Fruit fly (Drosophila melanogaster) whole organism, pupa: ENCODE measurements around the gene CG31278.

Experiments used
- CG15710 ChIP-seq: fragments of 200-800 bp; sonication (Bioruptor generic); optimal IDR thresholded peaks from 2 replicates; lab custom pipeline; 2018; ENCODE audit warnings: missing biosample characterization, mild to moderate bottlenecking, missing genetic modification characterization, moderate library complexity
- CG9948 ChIP-seq: fragments of 200-800 bp; sonication (Bioruptor generic); optimal IDR thresholded peaks from 2 replicates; lab custom pipeline; 2018; ENCODE audit warnings: missing biosample characterization, mild to moderate bottlenecking, missing genetic modification characterization, moderate library complexity
- D1 ChIP-seq: fragments of 200-800 bp; sonication (Bioruptor generic); optimal IDR thresholded peaks from 2 replicates; lab custom pipeline; 2018; ENCODE audit warnings: missing biosample characterization, mild to moderate bottlenecking, missing genetic modification characterization, moderate library complexity
- EcR ChIP-seq: fragments of 200-800 bp; sonication (Bioruptor generic); optimal IDR thresholded peaks from 3 replicates; lab custom pipeline; 2019; ENCODE audit warnings: missing biosample characterization, missing genetic modification characterization, mild to moderate bottlenecking, moderate library complexity, missing genetic modification reagents

- TF ChIP-seq CG9948 (tag; lab: Kevin White, UChicago) = no peak
- no peak for TF ChIP-seq D1 (tag; lab: Kevin White, UChicago)
- no peak for TF ChIP-seq CG15710 (tag; lab: Kevin White, UChicago)
- TF ChIP-seq EcR (GFP tag; lab: Kevin White, UChicago) = no peak
Measured at dm6 chr3R:10688160-10688559, 20.0 kb downstream of the CG31278 start.
